Fruit fly (Drosophila melanogaster) whole organism: ENCODE results near the gene Atg2.

ENCODE experiments used
- CG8478 ChIP-seq: fragments of >200 bp; optimal IDR thresholded peaks from 2 replicates; lab custom pipeline; 2018; ENCODE audit warnings: inconsistent platforms
- EcR ChIP-seq, 2 experiments: fragments of >200 bp; optimal IDR thresholded peaks; 2 replicates each; lab custom pipeline; 2017; ENCODE audit warnings: missing biosample characterization in 2 of 2, missing genetic modification characterization in 2 of 2, missing genetic modification reagents in 2 of 2
- pan ChIP-seq: fragments of >200 bp; optimal IDR thresholded peaks from 2 replicates; lab custom pipeline; 2017
- psq ChIP-seq: fragments of >200 bp; optimal IDR thresholded peaks from 2 replicates; lab custom pipeline; 2017

dm6 chr3L:2802085-2802484 is 27.9 kb downstream of the Atg2 start:
- no peak for TF ChIP-seq psq (lab: Kevin White, UChicago)
- TF ChIP-seq EcR (GFP tag; optimal IDR thresholded peaks at IDR 0.05; lab: Kevin White, UChicago): no peak
- no peak for TF ChIP-seq pan (lab: Kevin White, UChicago)
- TF ChIP-seq CG8478: no peak
